Worm (Caenorhabditis elegans): ENCODE data around the gene srsx-33.

- no peak for TF ChIP-seq nhr-11 (tag; optimal IDR thresholded peaks at IDR 0.05)
- no peak for TF ChIP-seq che-1 (tag; optimal IDR thresholded peaks at IDR 0.05)
- no peak for TF ChIP-seq ceh-9 (tag; optimal IDR thresholded peaks at IDR 0.05)
- TF ChIP-seq ceh-6 (GFP tag; optimal IDR thresholded peaks at IDR 0.05): no peak
- no peak for TF ChIP-seq pag-3 (tag; optimal IDR thresholded peaks at IDR 0.05; ENCODE audit: borderline replicate concordance)
- TF ChIP-seq hlh-13 (GFP tag; optimal IDR thresholded peaks at IDR 0.05): no peak
- no peak for TF ChIP-seq ama-1 (optimal IDR thresholded peaks at IDR 0.05)
- TF ChIP-seq elt-2 (tag; optimal IDR thresholded peaks at IDR 0.05): no peak
- TF ChIP-seq pha-4 (tag; optimal IDR thresholded peaks at IDR 0.05): no peak
- no peak for TF ChIP-seq C08G9.2 (tag; optimal IDR thresholded peaks at IDR 0.05)
- TF ChIP-seq sox-2 (GFP tag; IDR thresholded peaks at IDR 0.05): no peak
Observed at ce11 chrV:11294393-11294792, 42.1 kb upstream of the srsx-33 start, which contains the start of gene T03F7.6.

Data from whole organism, late embryonic.